Worm (Caenorhabditis elegans) whole organism, early embryonic: ENCODE measurements around the gene C54F6.20.

Source experiments
- B0310.2 ChIP-seq: sonication (generic microtip); optimal IDR thresholded peaks from 2 replicates; lab custom pipeline; 2016; ENCODE audit warnings: mild to moderate bottlenecking, missing genetic modification characterization, missing compliant biosample characterization
- F13C5.2 ChIP-seq: sonication (generic microtip); optimal IDR thresholded peaks from 2 replicates; lab custom pipeline; 2017; ENCODE audit warnings: mild to moderate bottlenecking, missing genetic modification characterization, inconsistent platforms, missing compliant biosample characterization
- aly-1 ChIP-seq: sonication (generic microtip); optimal IDR thresholded peaks from 2 replicates; lab custom pipeline; 2016; ENCODE audit warnings: missing genetic modification characterization, missing compliant biosample characterization
- ama-1 ChIP-seq: fragments of 150-350 bp; optimal IDR thresholded peaks from 2 replicates; lab custom pipeline; 2014
- ceh-36 ChIP-seq: sonication (generic microtip); optimal IDR thresholded peaks from 2 replicates; lab custom pipeline; 2016; ENCODE audit warnings: missing genetic modification characterization, inconsistent platforms, missing compliant biosample characterization
- flt-1 ChIP-seq: fragments of 200-800 bp; sonication (Bioruptor generic); IDR thresholded peaks from 2 replicates; pipeline ENCODE4 v1.3.6; 2022; ENCODE audit warnings: missing genetic modification characterization, missing compliant biosample characterization
- hmbx-1 ChIP-seq: sonication (generic microtip); optimal IDR thresholded peaks from 2 replicates; lab custom pipeline; 2016; ENCODE audit warnings: mild to moderate bottlenecking, missing genetic modification characterization, missing compliant biosample characterization
- hnd-1 ChIP-seq: sonication (generic microtip); optimal IDR thresholded peaks from 2 replicates; lab custom pipeline; 2016; ENCODE audit warnings: missing genetic modification characterization, missing compliant biosample characterization
- pes-1 ChIP-seq: fragments of 200-800 bp; sonication (Bioruptor generic); IDR thresholded peaks from 2 replicates; pipeline ENCODE4 v1.3.6; 2022; ENCODE audit warnings: missing genetic modification reagents, missing genetic modification characterization, missing compliant biosample characterization
- scrt-1 ChIP-seq: fragments of 200-800 bp; sonication (Bioruptor generic); IDR thresholded peaks from 2 replicates; pipeline ENCODE4 v1.3.6; 2022; ENCODE audit warnings: missing genetic modification characterization, missing compliant biosample characterization
- tbx-37 ChIP-seq: fragments of 200-800 bp; sonication (Bioruptor generic); conservative IDR thresholded peaks from 2 replicates; pipeline ENCODE4 v1.3.6; 2022; ENCODE audit warnings: missing genetic modification reagents, missing genetic modification characterization, missing compliant biosample characterization

ce11 chrV:7495189-7495588, 29.4 kb upstream of the C54F6.20 start, which contains the start of gene srbc-11:
- TF ChIP-seq ceh-36 (tag; lab: Kevin White, UChicago) (no peak), F13C5.2 (no peak), aly-1 (tag; lab: Kevin White, UChicago) (no peak), hnd-1 (tag; lab: Kevin White, UChicago) (no peak), hmbx-1 (tag; lab: Kevin White, UChicago) (no peak), ama-1 (lab: Kevin White, UChicago) (no peak), B0310.2 (tag; lab: Kevin White, UChicago) (no peak), pes-1 (GFP tag; lab: Robert Waterston, UW) (no peak), tbx-37 (GFP tag; lab: Robert Waterston, UW) (no peak), flt-1 (GFP tag; lab: Robert Waterston, UW) (no peak), scrt-1 (GFP tag; lab: Robert Waterston, UW) (no peak)
